Worm (Caenorhabditis elegans) whole organism, mixed stage, embryonic: ENCODE results near the gene nlp-63.

Experiments
- M03D4.4 ChIP-seq: sonication (generic microtip); optimal IDR thresholded peaks from 2 replicates; lab custom pipeline; 2017; ENCODE audit warnings: mild to moderate bottlenecking, missing genetic modification characterization, missing compliant biosample characterization
- bed-3 ChIP-seq: fragments of 200-800 bp; sonication (Bioruptor generic); optimal IDR thresholded peaks from 3 replicates; lab custom pipeline; 2018; ENCODE audit warnings: mild to moderate bottlenecking, missing genetic modification characterization, moderate library complexity, missing compliant biosample characterization
- blmp-1 ChIP-seq: fragments of 150-350 bp; optimal IDR thresholded peaks from 2 replicates; lab custom pipeline; 2014; ENCODE audit warnings: missing biosample characterization, missing genetic modification characterization
- ceh-39 ChIP-seq: fragments of 150-350 bp; optimal IDR thresholded peaks from 2 replicates; lab custom pipeline; 2014; ENCODE audit warnings: missing biosample characterization, missing genetic modification characterization
- ceh-43 ChIP-seq: fragments of 200-800 bp; sonication (Bioruptor generic); optimal IDR thresholded peaks from 2 replicates; lab custom pipeline; 2018; ENCODE audit warnings: mild to moderate bottlenecking, missing genetic modification characterization, moderate library complexity, missing compliant biosample characterization
- ceh-83 ChIP-seq: fragments of 200-800 bp; sonication (Bioruptor generic); optimal IDR thresholded peaks from 2 replicates; lab custom pipeline; 2018; ENCODE audit warnings: mild to moderate bottlenecking, missing genetic modification characterization, missing compliant biosample characterization
- ces-1 ChIP-seq: fragments of 150-350 bp; optimal IDR thresholded peaks from 2 replicates; lab custom pipeline; 2014; ENCODE audit warnings: missing biosample characterization, missing genetic modification reagents, missing genetic modification characterization
- cnd-1 ChIP-seq: fragments of 200-800 bp; sonication (Bioruptor generic); optimal IDR thresholded peaks from 2 replicates; lab custom pipeline; 2018; ENCODE audit warnings: mild to moderate bottlenecking, missing genetic modification characterization, missing compliant biosample characterization
- drap-1 ChIP-seq: fragments of 200-800 bp; sonication (Bioruptor generic); optimal IDR thresholded peaks from 3 replicates; lab custom pipeline; 2018; ENCODE audit warnings: mild to moderate bottlenecking, missing genetic modification characterization, missing compliant biosample characterization
- elt-1 ChIP-seq: sonication (generic microtip); optimal IDR thresholded peaks from 2 replicates; lab custom pipeline; 2017; ENCODE audit warnings: missing genetic modification characterization, mild to moderate bottlenecking, missing compliant biosample characterization, antibody characterized with exemption, moderate library complexity, borderline replicate concordance; ENCODE audit not compliant: insufficient read depth
- elt-3 ChIP-seq: fragments of 150-350 bp; optimal IDR thresholded peaks from 2 replicates; lab custom pipeline; 2014; ENCODE audit warnings: missing biosample characterization, missing genetic modification characterization
- flh-1 ChIP-seq: fragments of 200-800 bp; sonication (Bioruptor generic); optimal IDR thresholded peaks from 2 replicates; lab custom pipeline; 2018; ENCODE audit warnings: mild to moderate bottlenecking, missing genetic modification characterization, moderate library complexity, missing compliant biosample characterization
- ham-2 ChIP-seq: fragments of 200-800 bp; sonication (Bioruptor generic); optimal IDR thresholded peaks from 2 replicates; lab custom pipeline; 2018; ENCODE audit warnings: mild to moderate bottlenecking, missing genetic modification characterization, missing compliant biosample characterization
- hlh-1 ChIP-seq: fragments of 150-350 bp; optimal IDR thresholded peaks from 2 replicates; lab custom pipeline; 2014; ENCODE audit warnings: missing biosample characterization, missing genetic modification reagents, missing genetic modification characterization
- lin-32 ChIP-seq: fragments of 200-800 bp; sonication (Bioruptor generic); optimal IDR thresholded peaks from 2 replicates; lab custom pipeline; 2018; ENCODE audit warnings: mild to moderate bottlenecking, missing genetic modification characterization, missing compliant biosample characterization
- lsy-2 ChIP-seq: fragments of 150-350 bp; optimal IDR thresholded peaks from 2 replicates; lab custom pipeline; 2014; ENCODE audit warnings: missing biosample characterization, missing genetic modification characterization
- mep-1 ChIP-seq: fragments of 150-350 bp; optimal IDR thresholded peaks from 2 replicates; lab custom pipeline; 2017; ENCODE audit warnings: missing biosample characterization, missing genetic modification reagents, missing genetic modification characterization, inconsistent platforms
- mls-2 ChIP-seq: sonication (generic microtip); optimal IDR thresholded peaks from 2 replicates; lab custom pipeline; 2016; ENCODE audit warnings: mild to moderate bottlenecking, missing genetic modification characterization, moderate library complexity, missing compliant biosample characterization
- nhr-12 ChIP-seq: fragments of 150-350 bp; optimal IDR thresholded peaks from 2 replicates; lab custom pipeline; 2014; ENCODE audit warnings: missing biosample characterization, missing genetic modification characterization
- nhr-2 ChIP-seq: fragments of 150-350 bp; optimal IDR thresholded peaks from 2 replicates; lab custom pipeline; 2014; ENCODE audit warnings: missing biosample characterization, missing genetic modification characterization
- nhr-237 ChIP-seq: fragments of 150-350 bp; optimal IDR thresholded peaks from 2 replicates; lab custom pipeline; 2014; ENCODE audit warnings: missing biosample characterization, missing genetic modification characterization
- nhr-28 ChIP-seq: fragments of 150-350 bp; optimal IDR thresholded peaks from 2 replicates; lab custom pipeline; 2014; ENCODE audit warnings: missing biosample characterization, missing genetic modification characterization
- nhr-76 ChIP-seq: sonication (generic microtip); optimal IDR thresholded peaks from 2 replicates; lab custom pipeline; 2017; ENCODE audit warnings: missing biosample characterization, missing genetic modification characterization
- sem-2 ChIP-seq: fragments of 200-800 bp; sonication (Bioruptor generic); optimal IDR thresholded peaks from 2 replicates; lab custom pipeline; 2018; ENCODE audit warnings: mild to moderate bottlenecking, missing genetic modification characterization, missing compliant biosample characterization
- snpc-4 ChIP-seq: fragments of 150-350 bp; optimal IDR thresholded peaks from 2 replicates; lab custom pipeline; 2014; ENCODE audit warnings: missing biosample characterization, missing genetic modification characterization
- sptf-1 ChIP-seq: sonication (generic microtip); optimal IDR thresholded peaks from 2 replicates; lab custom pipeline; 2017; ENCODE audit warnings: mild to moderate bottlenecking, missing genetic modification characterization, moderate library complexity, missing compliant biosample characterization
- tbx-8 ChIP-seq: fragments of 200-800 bp; sonication (Bioruptor generic); optimal IDR thresholded peaks from 2 replicates; lab custom pipeline; 2018; ENCODE audit warnings: mild to moderate bottlenecking, missing genetic modification characterization, moderate library complexity, missing compliant biosample characterization
- unc-120 ChIP-seq: sonication (generic microtip); optimal IDR thresholded peaks from 2 replicates; lab custom pipeline; 2017; ENCODE audit warnings: missing genetic modification characterization, missing compliant biosample characterization; ENCODE audit not compliant: poor library complexity, severe bottlenecking
- unc-39 ChIP-seq: fragments of 150-350 bp; optimal IDR thresholded peaks from 2 replicates; lab custom pipeline; 2014; ENCODE audit warnings: missing biosample characterization, missing genetic modification characterization
- unc-62 ChIP-seq: fragments of 150-350 bp; optimal IDR thresholded peaks from 2 replicates; lab custom pipeline; 2014; ENCODE audit warnings: missing biosample characterization, missing genetic modification reagents, missing genetic modification characterization
- zip-8 ChIP-seq: fragments of 150-350 bp; optimal IDR thresholded peaks from 2 replicates; lab custom pipeline; 2014; ENCODE audit warnings: missing biosample characterization, missing genetic modification characterization
- ztf-11 ChIP-seq: fragments of 150-350 bp; optimal IDR thresholded peaks from 2 replicates; lab custom pipeline; 2014; ENCODE audit warnings: missing biosample characterization, missing genetic modification characterization

Gene nlp-63

DNA sequence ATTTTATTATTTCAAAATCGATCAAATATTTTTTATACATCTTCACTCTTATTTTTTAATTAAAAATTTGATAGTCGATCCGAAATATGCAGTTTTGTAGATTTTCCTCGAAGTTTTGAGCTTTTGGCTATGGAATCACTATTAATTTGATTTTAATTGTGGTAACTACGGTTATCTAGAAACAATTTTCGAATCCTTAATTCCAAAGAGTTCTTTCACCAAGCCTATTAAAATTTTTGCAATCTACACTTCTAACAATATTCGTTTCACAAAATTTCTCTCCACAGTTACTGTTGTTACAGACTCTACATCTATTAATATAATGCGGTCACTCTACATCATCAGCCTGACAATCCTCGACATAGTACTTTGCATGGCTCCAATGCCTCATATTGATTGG, 37.0 kb downstream of the nlp-63 start, which contains the start of gene R05H5.7:
TSS of gene R05H5.7 (plus strand) at position 301 of the 400 bp plus-strand sequence.
- no peak for TF ChIP-seq zip-8
- TF ChIP-seq unc-62 = no peak
- no peak for TF ChIP-seq lin-32
- no peak for TF ChIP-seq sptf-1 (tag; lab: Kevin White, UChicago)
- no peak for TF ChIP-seq nhr-76 (tag; lab: Kevin White, UChicago)
- TF ChIP-seq flh-1 (GFP tag; lab: Kevin White, UChicago) = no peak
- TF ChIP-seq snpc-4 (tag; lab: Kevin White, UChicago) = no peak
- no peak for TF ChIP-seq nhr-2 (tag; lab: Kevin White, UChicago)
- no peak for TF ChIP-seq cnd-1 (tag; lab: Kevin White, UChicago)
- no peak for TF ChIP-seq nhr-12 (tag; lab: Kevin White, UChicago)
- TF ChIP-seq hlh-1 (tag; lab: Kevin White, UChicago) = no peak
- no peak for TF ChIP-seq bed-3 (GFP tag; lab: Kevin White, UChicago)
- no peak for TF ChIP-seq nhr-28 (tag; lab: Kevin White, UChicago)
- TF ChIP-seq nhr-237 (tag; lab: Kevin White, UChicago) = no peak
- no peak for TF ChIP-seq unc-120

DNA sequence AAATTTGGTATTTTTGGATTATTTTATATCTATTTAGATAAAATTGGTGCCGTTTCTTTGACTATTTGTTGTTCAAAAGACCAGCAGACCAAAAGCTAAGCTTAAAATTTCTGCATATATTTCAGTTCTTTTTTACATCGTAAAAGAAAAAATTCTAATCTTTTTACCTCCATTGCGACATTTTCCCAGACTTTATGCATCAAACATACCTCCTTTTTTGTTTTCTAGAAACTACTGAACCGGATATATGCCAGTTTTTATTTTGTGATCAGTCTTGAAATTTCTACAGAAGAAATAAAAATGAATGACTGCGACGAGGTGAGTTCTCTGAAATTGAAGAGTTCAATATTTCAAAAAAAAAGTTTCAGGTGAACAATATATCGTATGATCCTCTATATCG, 39.4 kb downstream of the nlp-63 start, which contains the start of gene srb-6:
TSS of gene srb-6 (plus strand) at position 301 of the 400 bp plus-strand sequence.
- no peak for TF ChIP-seq mls-2 (tag; lab: Kevin White, UChicago)
- no peak for TF ChIP-seq nhr-28 (tag; lab: Kevin White, UChicago)
- TF ChIP-seq ztf-11 (tag; lab: Kevin White, UChicago) = no peak
- no peak for TF ChIP-seq M03D4.4 (tag; lab: Kevin White, UChicago)
- no peak for TF ChIP-seq flh-1 (GFP tag; lab: Kevin White, UChicago)
- TF ChIP-seq blmp-1 = no peak
- TF ChIP-seq mep-1 (tag; lab: Kevin White, UChicago) = no peak
- no peak for TF ChIP-seq unc-39
- TF ChIP-seq unc-120 = no peak
- no peak for TF ChIP-seq ceh-43
- TF ChIP-seq drap-1 (GFP tag; lab: Kevin White, UChicago) = no peak
- no peak for TF ChIP-seq zip-8
- TF ChIP-seq elt-1 (tag; lab: Kevin White, UChicago) = no peak
- no peak for TF ChIP-seq snpc-4 (tag; lab: Kevin White, UChicago)
- TF ChIP-seq tbx-8 (GFP tag; lab: Kevin White, UChicago) = no peak

DNA sequence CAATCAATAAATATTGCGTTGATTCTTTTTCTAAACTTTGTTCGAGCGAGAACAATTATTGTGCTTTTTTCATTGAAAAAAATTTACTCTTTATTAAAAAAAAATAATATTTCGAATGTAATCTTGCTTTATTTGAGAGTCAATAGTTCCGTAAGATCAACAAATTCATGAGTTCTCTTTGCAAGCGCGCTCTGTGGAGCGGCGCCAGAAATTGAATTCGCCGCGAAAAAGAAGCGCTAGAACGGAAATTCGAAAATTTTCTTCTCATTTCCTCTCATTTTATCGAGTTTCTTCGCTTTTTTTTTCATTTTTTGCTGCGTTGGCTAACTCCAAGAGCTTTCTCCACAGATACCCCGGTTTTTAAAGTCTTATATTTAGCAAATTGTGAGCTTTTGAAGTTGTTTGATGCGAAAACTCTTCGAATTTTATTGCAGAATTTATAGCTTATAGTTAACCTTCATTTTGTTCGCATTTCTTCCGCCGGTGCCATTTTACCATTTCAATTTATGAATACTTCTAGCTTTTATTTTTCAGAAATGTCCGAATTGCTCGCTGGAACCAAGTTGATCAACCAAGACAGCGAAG, 42.0 kb downstream of the nlp-63 start, which contains the start of gene R05H5.3:
TSS of gene R05H5.3 (plus strand) at position 535 of the 585 bp plus-strand sequence.
- TF ChIP-seq drap-1 (GFP tag; lab: Kevin White, UChicago) (no peak), mls-2 (tag; lab: Kevin White, UChicago) (no peak), bed-3 (GFP tag; lab: Kevin White, UChicago) (no peak), unc-120 (no peak), mep-1 (tag; lab: Kevin White, UChicago) (no peak), ham-2 (GFP tag; lab: Kevin White, UChicago) (no peak), sptf-1 (tag; lab: Kevin White, UChicago) (no peak), elt-3 (tag; lab: Kevin White, UChicago) (no peak), cnd-1 (tag; lab: Kevin White, UChicago) (no peak), unc-62 (no peak), nhr-12 (tag; lab: Kevin White, UChicago) (no peak), snpc-4 (tag; lab: Kevin White, UChicago) (no peak), M03D4.4 (tag; lab: Kevin White, UChicago) (no peak), hlh-1 (tag; lab: Kevin White, UChicago) (no peak), zip-8 (no peak), nhr-2 (tag; lab: Kevin White, UChicago) (no peak), unc-39 (no peak), ceh-39 (tag; lab: Kevin White, UChicago) (no peak)
- TF ChIP-seq, all 35 proteins: peak for 0

DNA sequence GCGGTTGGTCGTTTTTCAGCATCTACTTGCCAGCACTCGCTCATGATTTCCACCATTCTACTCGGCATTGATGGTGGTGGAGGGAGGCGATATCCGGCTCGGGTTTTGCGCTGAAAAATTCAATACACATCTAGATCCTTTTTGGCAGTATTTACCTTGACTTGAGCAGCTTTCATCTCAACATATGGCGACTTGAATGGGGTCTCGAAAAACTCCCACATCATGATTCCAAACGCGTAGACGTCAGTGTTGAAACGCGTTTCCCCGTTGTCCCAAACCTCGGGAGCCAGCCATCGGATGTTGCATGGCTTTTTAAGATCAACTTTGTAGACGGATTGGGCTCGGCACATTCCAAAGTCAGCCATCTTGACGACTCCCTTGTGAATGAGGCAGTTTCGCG, 43.3 kb downstream of the nlp-63 start:
- TF ChIP-seq ceh-83 (no peak), nhr-237 (tag; lab: Kevin White, UChicago) (no peak), sem-2 (GFP tag; lab: Kevin White, UChicago) (no peak), lsy-2 (tag; lab: Kevin White, UChicago) (no peak), unc-39 (no peak), sptf-1 (tag; lab: Kevin White, UChicago) (no peak), lin-32 (no peak), ces-1 (GFP tag; lab: Kevin White, UChicago) (no peak)
